Worm (Caenorhabditis elegans) whole organism, mixed stage, embryonic: ENCODE data around the gene trpp-4.
"Not testable (repeated sequence)": the region's sequence is repeated elsewhere in the genome, so short reads cannot be mapped to it uniquely, and the experiment has no call there.

Source experiments
- M03D4.4 ChIP-seq: sonication (generic microtip); optimal IDR thresholded peaks from 2 replicates; lab custom pipeline; 2017; ENCODE audit warnings: mild to moderate bottlenecking, missing genetic modification characterization, missing compliant biosample characterization
- bed-3 ChIP-seq: fragments of 200-800 bp; sonication (Bioruptor generic); optimal IDR thresholded peaks from 3 replicates; lab custom pipeline; 2018; ENCODE audit warnings: mild to moderate bottlenecking, missing genetic modification characterization, moderate library complexity, missing compliant biosample characterization
- blmp-1 ChIP-seq: fragments of 150-350 bp; optimal IDR thresholded peaks from 2 replicates; lab custom pipeline; 2014; ENCODE audit warnings: missing biosample characterization, missing genetic modification characterization
- ceh-39 ChIP-seq: fragments of 150-350 bp; optimal IDR thresholded peaks from 2 replicates; lab custom pipeline; 2014; ENCODE audit warnings: missing biosample characterization, missing genetic modification characterization
- ceh-43 ChIP-seq: fragments of 200-800 bp; sonication (Bioruptor generic); optimal IDR thresholded peaks from 2 replicates; lab custom pipeline; 2018; ENCODE audit warnings: mild to moderate bottlenecking, missing genetic modification characterization, moderate library complexity, missing compliant biosample characterization
- ceh-83 ChIP-seq: fragments of 200-800 bp; sonication (Bioruptor generic); optimal IDR thresholded peaks from 2 replicates; lab custom pipeline; 2018; ENCODE audit warnings: mild to moderate bottlenecking, missing genetic modification characterization, missing compliant biosample characterization
- ces-1 ChIP-seq: fragments of 150-350 bp; optimal IDR thresholded peaks from 2 replicates; lab custom pipeline; 2014; ENCODE audit warnings: missing biosample characterization, missing genetic modification reagents, missing genetic modification characterization
- cnd-1 ChIP-seq: fragments of 200-800 bp; sonication (Bioruptor generic); optimal IDR thresholded peaks from 2 replicates; lab custom pipeline; 2018; ENCODE audit warnings: mild to moderate bottlenecking, missing genetic modification characterization, missing compliant biosample characterization
- elt-1 ChIP-seq: sonication (generic microtip); optimal IDR thresholded peaks from 2 replicates; lab custom pipeline; 2017; ENCODE audit warnings: missing genetic modification characterization, mild to moderate bottlenecking, missing compliant biosample characterization, antibody characterized with exemption, moderate library complexity, borderline replicate concordance; ENCODE audit not compliant: insufficient read depth
- elt-3 ChIP-seq: fragments of 150-350 bp; optimal IDR thresholded peaks from 2 replicates; lab custom pipeline; 2014; ENCODE audit warnings: missing biosample characterization, missing genetic modification characterization
- flh-1 ChIP-seq: fragments of 200-800 bp; sonication (Bioruptor generic); optimal IDR thresholded peaks from 2 replicates; lab custom pipeline; 2018; ENCODE audit warnings: mild to moderate bottlenecking, missing genetic modification characterization, moderate library complexity, missing compliant biosample characterization
- hlh-1 ChIP-seq: fragments of 150-350 bp; optimal IDR thresholded peaks from 2 replicates; lab custom pipeline; 2014; ENCODE audit warnings: missing biosample characterization, missing genetic modification reagents, missing genetic modification characterization
- lin-13 ChIP-seq: fragments of 150-350 bp; optimal IDR thresholded peaks from 2 replicates; lab custom pipeline; 2014; ENCODE audit warnings: missing biosample characterization, missing genetic modification characterization
- lin-32 ChIP-seq: fragments of 200-800 bp; sonication (Bioruptor generic); optimal IDR thresholded peaks from 2 replicates; lab custom pipeline; 2018; ENCODE audit warnings: mild to moderate bottlenecking, missing genetic modification characterization, missing compliant biosample characterization
- mab-5 ChIP-seq: fragments of 150-350 bp; optimal IDR thresholded peaks from 2 replicates; lab custom pipeline; 2014; ENCODE audit warnings: missing biosample characterization, missing genetic modification characterization
- mep-1 ChIP-seq: fragments of 150-350 bp; optimal IDR thresholded peaks from 2 replicates; lab custom pipeline; 2017; ENCODE audit warnings: missing biosample characterization, missing genetic modification reagents, missing genetic modification characterization, inconsistent platforms
- mls-2 ChIP-seq: sonication (generic microtip); optimal IDR thresholded peaks from 2 replicates; lab custom pipeline; 2016; ENCODE audit warnings: mild to moderate bottlenecking, missing genetic modification characterization, moderate library complexity, missing compliant biosample characterization
- nhr-12 ChIP-seq: fragments of 150-350 bp; optimal IDR thresholded peaks from 2 replicates; lab custom pipeline; 2014; ENCODE audit warnings: missing biosample characterization, missing genetic modification characterization
- nhr-2 ChIP-seq: fragments of 150-350 bp; optimal IDR thresholded peaks from 2 replicates; lab custom pipeline; 2014; ENCODE audit warnings: missing biosample characterization, missing genetic modification characterization
- nhr-76 ChIP-seq: sonication (generic microtip); optimal IDR thresholded peaks from 2 replicates; lab custom pipeline; 2017; ENCODE audit warnings: missing biosample characterization, missing genetic modification characterization
- pha-4 ChIP-seq: fragments of 150-350 bp; optimal IDR thresholded peaks from 2 replicates; lab custom pipeline; 2018; ENCODE audit warnings: missing biosample characterization, missing genetic modification reagents, missing genetic modification characterization
- sem-2 ChIP-seq: fragments of 200-800 bp; sonication (Bioruptor generic); optimal IDR thresholded peaks from 2 replicates; lab custom pipeline; 2018; ENCODE audit warnings: mild to moderate bottlenecking, missing genetic modification characterization, missing compliant biosample characterization
- sptf-1 ChIP-seq: sonication (generic microtip); optimal IDR thresholded peaks from 2 replicates; lab custom pipeline; 2017; ENCODE audit warnings: mild to moderate bottlenecking, missing genetic modification characterization, moderate library complexity, missing compliant biosample characterization
- tbx-8 ChIP-seq: fragments of 200-800 bp; sonication (Bioruptor generic); optimal IDR thresholded peaks from 2 replicates; lab custom pipeline; 2018; ENCODE audit warnings: mild to moderate bottlenecking, missing genetic modification characterization, moderate library complexity, missing compliant biosample characterization
- unc-120 ChIP-seq: sonication (generic microtip); optimal IDR thresholded peaks from 2 replicates; lab custom pipeline; 2017; ENCODE audit warnings: missing genetic modification characterization, missing compliant biosample characterization; ENCODE audit not compliant: poor library complexity, severe bottlenecking
- unc-39 ChIP-seq: fragments of 150-350 bp; optimal IDR thresholded peaks from 2 replicates; lab custom pipeline; 2014; ENCODE audit warnings: missing biosample characterization, missing genetic modification characterization
- unc-62 ChIP-seq: fragments of 150-350 bp; optimal IDR thresholded peaks from 2 replicates; lab custom pipeline; 2014; ENCODE audit warnings: missing biosample characterization, missing genetic modification reagents, missing genetic modification characterization
- zip-8 ChIP-seq: fragments of 150-350 bp; optimal IDR thresholded peaks from 2 replicates; lab custom pipeline; 2014; ENCODE audit warnings: missing biosample characterization, missing genetic modification characterization

Gene trpp-4

ce11 chrV:9379808-9380207 is 20.3 kb upstream of the trpp-4 start, which contains the start of gene E02C12.11:
TSS of gene E02C12.11 (minus strand) at chrV:9379908.
- not testable (repeated sequence) for TF ChIP-seq flh-1 (GFP tag; lab: Kevin White, UChicago); mls-2 (tag; lab: Kevin White, UChicago); ceh-39 (tag; lab: Kevin White, UChicago)

ce11 chrV:9381846-9382363 is 18.2 kb upstream of the trpp-4 start, which contains the start of gene E02C12.12:
TSS of gene E02C12.12 (minus strand) at chrV:9382313.
- TF ChIP-seq nhr-2 (tag; lab: Kevin White, UChicago), result peak; percentile 51
- no peak for TF ChIP-seq zip-8 (tag; lab: Kevin White, UChicago)

- TF ChIP-seq mab-5 (tag; lab: Kevin White, UChicago) (no peak), sem-2 (no peak), unc-120 (tag; lab: Kevin White, UChicago) (no peak), nhr-76 (tag; lab: Kevin White, UChicago) (no peak), mls-2 (tag; lab: Kevin White, UChicago) (no peak), elt-1 (tag; lab: Kevin White, UChicago) (no peak), M03D4.4 (no peak), blmp-1 (no peak), flh-1 (GFP tag; lab: Kevin White, UChicago) (no peak), bed-3 (GFP tag; lab: Kevin White, UChicago) (no peak), nhr-2 (tag; lab: Kevin White, UChicago) (no peak), ceh-39 (tag; lab: Kevin White, UChicago) (no peak), elt-3 (tag; lab: Kevin White, UChicago) (no peak), unc-39 (tag; lab: Kevin White, UChicago) (no peak), sptf-1 (no peak), nhr-12 (tag; lab: Kevin White, UChicago) (no peak), lin-13 (tag; lab: Kevin White, UChicago) (no peak), ceh-43 (GFP tag; lab: Kevin White, UChicago) (no peak), hlh-1 (tag; lab: Kevin White, UChicago) (no peak), ceh-83 (GFP tag; lab: Kevin White, UChicago) (no peak)
These were observed 17.4 kb upstream of the trpp-4 start for ce11 chrV:9382538-9383328.

- no peak for TF ChIP-seq mls-2 (tag; lab: Kevin White, UChicago)
- no peak for TF ChIP-seq elt-1 (tag; lab: Kevin White, UChicago)
- no peak for TF ChIP-seq unc-62 (GFP tag; lab: Kevin White, UChicago)
- TF ChIP-seq lin-13 (tag; lab: Kevin White, UChicago), result no peak
- TF ChIP-seq ces-1 (GFP tag; lab: Kevin White, UChicago), result no peak
- no peak for TF ChIP-seq lin-32 (GFP tag; lab: Kevin White, UChicago)
These were observed 15.8 kb upstream of the trpp-4 start for ce11 chrV:9384359-9384758.

- TF ChIP-seq mab-5 (tag; lab: Kevin White, UChicago), result no peak
- TF ChIP-seq M03D4.4, result no peak
- no peak for TF ChIP-seq mls-2 (tag; lab: Kevin White, UChicago)
- no peak for TF ChIP-seq bed-3 (GFP tag; lab: Kevin White, UChicago)
- no peak for TF ChIP-seq tbx-8
- TF ChIP-seq hlh-1 (tag; lab: Kevin White, UChicago), result no peak
- no peak for TF ChIP-seq nhr-12 (tag; lab: Kevin White, UChicago)
- no peak for TF ChIP-seq sptf-1
- TF ChIP-seq cnd-1 (tag; lab: Kevin White, UChicago), result no peak
- no peak for TF ChIP-seq zip-8 (tag; lab: Kevin White, UChicago)
- TF ChIP-seq pha-4 (tag; lab: Kevin White, UChicago), result no peak
- TF ChIP-seq mep-1 (tag; lab: Kevin White, UChicago), result no peak
These were observed 15.2 kb upstream of the trpp-4 start for ce11 chrV:9384949-9385348.
